Worm (Caenorhabditis elegans): ENCODE measurements around the gene T19C3.7.

Gene T19C3.7

DNA sequence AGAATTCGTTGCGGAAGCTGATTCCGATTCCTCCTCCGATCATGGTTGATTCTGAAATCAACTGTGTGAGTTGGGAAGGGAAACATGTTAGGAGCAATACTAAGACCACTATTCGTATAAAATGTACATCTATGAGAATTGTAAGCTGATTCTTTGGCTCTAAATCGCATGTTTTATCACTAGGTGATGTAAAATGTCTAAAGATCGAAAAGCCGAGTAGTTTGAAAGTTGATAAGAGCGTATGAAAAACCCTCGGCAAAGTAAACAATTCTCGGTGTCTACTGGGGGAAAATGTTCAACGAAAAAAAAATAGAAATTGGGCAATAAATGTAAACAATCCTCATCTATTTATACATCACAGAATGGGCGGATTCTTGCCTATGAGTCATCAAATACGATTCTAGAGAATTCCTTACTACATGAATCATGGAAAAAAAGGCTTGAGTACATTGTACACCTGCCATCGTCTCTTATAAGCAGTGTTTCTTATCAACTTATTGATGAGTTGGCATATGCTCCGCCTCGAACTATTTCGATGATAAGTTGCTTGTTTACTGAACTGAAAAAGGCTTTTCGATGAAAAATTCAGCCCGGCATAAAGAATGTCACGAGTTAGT lies 35.5 kb downstream of the T19C3.7 start, which contains the start of gene lec-6:
TSS of gene lec-6 (minus strand) at position 51 of the 617 bp plus-strand sequence.
- TF ChIP-seq let-526 (GFP tag; IDR thresholded peaks at IDR 0.05) (0 out of 2 replicates have a peak, but pooled peaks have one; percentile 16), zfh-2 (GFP tag; conservative IDR thresholded peaks at IDR 0.05) (no peak), K12H6.12 (tag; optimal IDR thresholded peaks at IDR 0.05) (no peak), rec-8 (tag; optimal IDR thresholded peaks at IDR 0.05) (no peak), lir-1 (GFP tag; conservative IDR thresholded peaks at IDR 0.05) (no peak), hsf-1 (GFP tag; IDR thresholded peaks at IDR 0.05) (0 out of 2 replicates have a peak, but pooled peaks have one; percentile 8), F57A8.1 (GFP tag; optimal IDR thresholded peaks at IDR 0.05) (no peak), lin-40 (tag; optimal IDR thresholded peaks at IDR 0.05) (peak; percentile 14), ZK185.1 (tag; optimal IDR thresholded peaks at IDR 0.05; ENCODE audit: poor library complexity, severe bottlenecking) (peak; percentile 66), bed-2 (GFP tag; IDR thresholded peaks at IDR 0.05) (no peak), B0336.3 (GFP tag; IDR thresholded peaks at IDR 0.05) (no peak), ceh-100 (GFP tag; IDR thresholded peaks at IDR 0.05) (no peak), madf-6 (GFP tag; IDR thresholded peaks at IDR 0.05) (no peak), let-607 (tag; optimal IDR thresholded peaks at IDR 0.05) (peak; percentile 92 to 96), dpl-1 (GFP tag; optimal IDR thresholded peaks at IDR 0.05) (no peak), D2030.7 (GFP tag; IDR thresholded peaks at IDR 0.05) (no peak), Y67H2A.10 (GFP tag; conservative IDR thresholded peaks at IDR 0.05) (no peak), T07F8.4 (tag; optimal IDR thresholded peaks at IDR 0.05) (no peak), ceh-27 (GFP tag; optimal IDR thresholded peaks at IDR 0.05) (no peak), snpc-3.4 (tag; optimal IDR thresholded peaks at IDR 0.05) (no peak), athp-1 (tag; optimal IDR thresholded peaks at IDR 0.05) (no peak), him-1 (tag; optimal IDR thresholded peaks at IDR 0.05) (no peak), egl-44 (GFP tag; IDR thresholded peaks at IDR 0.05) (no peak), nhr-27 (tag; optimal IDR thresholded peaks at IDR 0.05) (no peak), madf-3 (GFP tag; IDR thresholded peaks at IDR 0.05) (no peak), F49E8.2 (tag; optimal IDR thresholded peaks at IDR 0.05; ENCODE audit: insufficient read depth) (no peak), nhr-120 (GFP tag; IDR thresholded peaks at IDR 0.05) (no peak), tbp1 (GFP tag; optimal IDR thresholded peaks at IDR 0.05) (peak; percentile 27), cebp-1 (GFP tag; IDR thresholded peaks at IDR 0.05) (no peak), cebp-1 (tag; optimal IDR thresholded peaks at IDR 0.05) (no peak), sea-2 (GFP tag; IDR thresholded peaks at IDR 0.05) (no peak), efl-1 (GFP tag; optimal IDR thresholded peaks at IDR 0.05) (no peak), lin-35 (GFP tag; optimal IDR thresholded peaks at IDR 0.05) (no peak), snpc-4 (GFP tag; optimal IDR thresholded peaks at IDR 0.05) (no peak), snpc-4 (tag; optimal IDR thresholded peaks at IDR 0.05) (no peak), nhr-80 (tag; optimal IDR thresholded peaks at IDR 0.05) (peak; percentile 93), C17E4.6 (GFP tag; IDR thresholded peaks at IDR 0.05) (no peak), pbrm-1 (GFP tag; IDR thresholded peaks at IDR 0.05) (0 out of 2 replicates have a peak, but pooled peaks have one; percentile 6), attf-3 (GFP tag; conservative IDR thresholded peaks at IDR 0.05) (no peak), ztf-25 (GFP tag; IDR thresholded peaks at IDR 0.05) (no peak), rpc-1 (optimal IDR thresholded peaks at IDR 0.05) (no peak), rpc-1 (tag; optimal IDR thresholded peaks at IDR 0.05) (no peak), cebp-2 (GFP tag; IDR thresholded peaks at IDR 0.05) (no peak), pha-4 (tag; optimal IDR thresholded peaks at IDR 0.05) (peak; percentile 29), repo-1 (tag; optimal IDR thresholded peaks at IDR 0.05) (no peak), Y95B8A.8 (GFP tag; IDR thresholded peaks at IDR 0.05) (no peak), mcd-1 (GFP tag; IDR thresholded peaks at IDR 0.05) (no peak), B0019.2 (GFP tag; conservative IDR thresholded peaks at IDR 0.05) (no peak)
